Worm (Caenorhabditis elegans) whole organism, L1 larva: Measurements from ENCODE around the gene acr-23.
A peak's percentile ranks its signal among the peaks of the same experiment; 100 is the strongest.

Source experiments
- C04F5.9 ChIP-seq: sonication (generic microtip); optimal IDR thresholded peaks from 2 replicates; lab custom pipeline; 2016; ENCODE audit warnings: missing genetic modification characterization, missing compliant biosample characterization
- C16A3.4 ChIP-seq: fragments of 150-350 bp; optimal IDR thresholded peaks from 2 replicates; lab custom pipeline; 2014; ENCODE audit warnings: missing biosample characterization, missing genetic modification characterization
- Y116A8C.19 ChIP-seq: sonication (generic microtip); optimal IDR thresholded peaks from 2 replicates; lab custom pipeline; 2016; ENCODE audit warnings: missing compliant biosample characterization, missing genetic modification characterization, borderline replicate concordance
- alr-1 ChIP-seq: fragments of 200-800 bp; sonication (Bioruptor generic); optimal IDR thresholded peaks from 2 replicates; lab custom pipeline; 2018; ENCODE audit warnings: borderline replicate concordance, mild to moderate bottlenecking, missing genetic modification characterization, missing compliant biosample characterization
- ama-1 ChIP-seq: fragments of 150-350 bp; optimal IDR thresholded peaks from 2 replicates; lab custom pipeline; 2014
- blmp-1 ChIP-seq: fragments of 150-350 bp; optimal IDR thresholded peaks from 2 replicates; lab custom pipeline; 2014; ENCODE audit warnings: missing biosample characterization, missing genetic modification characterization
- ceh-63 ChIP-seq: fragments of 200-800 bp; sonication (Bioruptor generic); optimal IDR thresholded peaks from 2 replicates; lab custom pipeline; 2018; ENCODE audit warnings: mild to moderate bottlenecking, missing genetic modification characterization, missing compliant biosample characterization
- ceh-8 ChIP-seq: fragments of 200-800 bp; sonication (Bioruptor generic); optimal IDR thresholded peaks from 2 replicates; lab custom pipeline; 2018; ENCODE audit warnings: mild to moderate bottlenecking, missing genetic modification characterization, moderate library complexity, missing compliant biosample characterization
- ceh-82 ChIP-seq, 3 experiments: fragments of 150-350 bp in 1 of 3; sonication (generic microtip) in 2 of 3; optimal IDR thresholded peaks; 2 replicates each; lab custom pipeline; 2014 to 2017; ENCODE audit warnings: missing biosample characterization in 3 of 3, missing genetic modification characterization in 3 of 3
- dsc-1 ChIP-seq: sonication (generic microtip); optimal IDR thresholded peaks from 2 replicates; lab custom pipeline; 2016; ENCODE audit warnings: mild to moderate bottlenecking, missing genetic modification characterization, missing compliant biosample characterization
- efl-1 ChIP-seq, 4 experiments: fragments of 150-350 bp; optimal IDR thresholded peaks in 3 of 4; peaks in 1 of 4; 1 replicate in 1 of 4; 2 replicates in 3 of 4; lab custom pipeline; 2014; ENCODE audit warnings: missing biosample characterization in 2 of 4, missing genetic modification characterization in 2 of 4, missing genetic modification reagents in 2 of 4
- efl-3 ChIP-seq: fragments of 200-800 bp; sonication (Bioruptor generic); optimal IDR thresholded peaks from 2 replicates; lab custom pipeline; 2018; ENCODE audit warnings: mild to moderate bottlenecking, missing genetic modification characterization, missing compliant biosample characterization
- egl-13 ChIP-seq: sonication (generic microtip); optimal IDR thresholded peaks from 2 replicates; lab custom pipeline; 2016; ENCODE audit warnings: missing genotype, missing genetic modification reagents, missing genetic modification characterization, missing compliant biosample characterization
- egl-27 ChIP-seq, 2 experiments: fragments of 150-350 bp in 1 of 2; sonication (generic microtip); optimal IDR thresholded peaks; 3 replicates each; lab custom pipeline; 2017 to 2018; ENCODE audit warnings: missing biosample characterization in 2 of 2, missing genetic modification characterization in 2 of 2, missing genetic modification reagents in 2 of 2
- elt-2 ChIP-seq: sonication (generic microtip); optimal IDR thresholded peaks from 2 replicates; lab custom pipeline; 2016; ENCODE audit warnings: missing genetic modification characterization, mild to moderate bottlenecking, inconsistent platforms, missing compliant biosample characterization, missing genetic modification reagents
- ets-5 ChIP-seq: fragments of 200-800 bp; sonication (Bioruptor generic); IDR thresholded peaks from 2 replicates; pipeline ENCODE4 v1.3.6; 2022; ENCODE audit warnings: missing genetic modification characterization, missing compliant biosample characterization
- hpl-2 ChIP-seq: fragments of 150-350 bp; optimal IDR thresholded peaks from 2 replicates; lab custom pipeline; 2014; ENCODE audit warnings: missing biosample characterization, missing genetic modification reagents, missing genetic modification characterization
- irx-1 ChIP-seq: sonication (generic microtip); optimal IDR thresholded peaks from 2 replicates; lab custom pipeline; 2016; ENCODE audit warnings: missing genetic modification characterization, missing compliant biosample characterization
- lin-13 ChIP-seq: fragments of 150-350 bp; optimal IDR thresholded peaks from 2 replicates; lab custom pipeline; 2014; ENCODE audit warnings: missing biosample characterization, missing genetic modification reagents, missing genetic modification characterization
- lin-14 ChIP-seq: fragments of 200-800 bp; sonication (Bioruptor generic); optimal IDR thresholded peaks from 2 replicates; lab custom pipeline; 2018; ENCODE audit warnings: mild to moderate bottlenecking, missing genetic modification characterization, moderate library complexity, missing compliant biosample characterization
- lsy-2 ChIP-seq, 2 experiments: fragments of 150-350 bp; optimal IDR thresholded peaks; 2 replicates each; lab custom pipeline; 2014; ENCODE audit warnings: missing biosample characterization in 2 of 2, missing genetic modification characterization in 2 of 2
- mab-9 ChIP-seq: fragments of 200-800 bp; sonication (Bioruptor generic); IDR thresholded peaks from 2 replicates; pipeline ENCODE4 v1.3.6; 2022; ENCODE audit warnings: missing genetic modification reagents, missing genetic modification characterization, missing compliant biosample characterization
- nhr-19 ChIP-seq: fragments of 200-800 bp; sonication (Bioruptor generic); conservative IDR thresholded peaks from 2 replicates; pipeline ENCODE4 v1.3.6; 2022; ENCODE audit warnings: missing genetic modification characterization, missing compliant biosample characterization
- nhr-20 ChIP-seq: sonication (generic microtip); optimal IDR thresholded peaks from 2 replicates; lab custom pipeline; 2016; ENCODE audit warnings: mild to moderate bottlenecking, missing genetic modification characterization, missing compliant biosample characterization
- nhr-237 ChIP-seq: fragments of 150-350 bp; optimal IDR thresholded peaks from 2 replicates; lab custom pipeline; 2014; ENCODE audit warnings: missing biosample characterization, missing genetic modification characterization
- nhr-47 ChIP-seq: sonication (generic microtip); optimal IDR thresholded peaks from 2 replicates; lab custom pipeline; 2016; ENCODE audit warnings: mild to moderate bottlenecking, missing genetic modification characterization, moderate library complexity, missing compliant biosample characterization
- nhr-77 ChIP-seq: fragments of 150-350 bp; optimal IDR thresholded peaks from 2 replicates; lab custom pipeline; 2014; ENCODE audit warnings: missing biosample characterization, missing genetic modification characterization
- nhr-84 ChIP-seq: sonication (generic microtip); optimal IDR thresholded peaks from 2 replicates; lab custom pipeline; 2017; ENCODE audit warnings: missing biosample characterization, missing genetic modification characterization
- nhr-85 ChIP-seq: sonication (generic microtip); peaks from one replicate; lab custom pipeline; 2016; ENCODE audit warnings: missing genetic modification characterization, inconsistent platforms, missing compliant biosample characterization
- nhr-90 ChIP-seq: sonication (generic microtip); optimal IDR thresholded peaks from 2 replicates; lab custom pipeline; 2016; ENCODE audit warnings: mild to moderate bottlenecking, missing genetic modification characterization, missing compliant biosample characterization; ENCODE audit not compliant: poor library complexity
- pax-3 ChIP-seq: fragments of 200-800 bp; sonication (Bioruptor generic); optimal IDR thresholded peaks from 2 replicates; lab custom pipeline; 2018; ENCODE audit warnings: mild to moderate bottlenecking, missing genetic modification characterization, moderate library complexity, missing compliant biosample characterization
- rnt-1 ChIP-seq: sonication (generic microtip); optimal IDR thresholded peaks from 2 replicates; lab custom pipeline; 2016; ENCODE audit warnings: mild to moderate bottlenecking, missing genetic modification characterization, moderate library complexity, missing compliant biosample characterization
- snu-23 ChIP-seq: sonication (generic microtip); optimal IDR thresholded peaks from 2 replicates; lab custom pipeline; 2016; ENCODE audit warnings: missing genetic modification characterization, missing compliant biosample characterization
- swsn-7 ChIP-seq: sonication (generic microtip); optimal IDR thresholded peaks from 2 replicates; lab custom pipeline; 2016; ENCODE audit warnings: missing genetic modification characterization, missing compliant biosample characterization
- tlp-1 ChIP-seq: fragments of 150-350 bp; optimal IDR thresholded peaks from 2 replicates; lab custom pipeline; 2014; ENCODE audit warnings: missing biosample characterization, missing genetic modification characterization
- unc-130 ChIP-seq: fragments of 150-350 bp; optimal IDR thresholded peaks from 2 replicates; lab custom pipeline; 2017; ENCODE audit warnings: missing biosample characterization, missing genetic modification characterization, inconsistent platforms
- unc-30 ChIP-seq: sonication (generic microtip); optimal IDR thresholded peaks from 2 replicates; lab custom pipeline; 2017; ENCODE audit warnings: missing biosample characterization, missing genetic modification characterization
- unc-62 ChIP-seq: fragments of 150-350 bp; optimal IDR thresholded peaks from 2 replicates; lab custom pipeline; 2014; ENCODE audit warnings: missing biosample characterization, missing genetic modification reagents, missing genetic modification characterization
- vab-15 ChIP-seq: sonication (generic microtip); optimal IDR thresholded peaks from 2 replicates; lab custom pipeline; 2017; ENCODE audit warnings: missing genotype, mild to moderate bottlenecking, missing genetic modification characterization, missing compliant biosample characterization
- xbp-1 ChIP-seq: sonication (generic microtip); optimal IDR thresholded peaks from 2 replicates; lab custom pipeline; 2016; ENCODE audit warnings: missing genetic modification characterization, missing compliant biosample characterization
- zag-1 ChIP-seq: fragments of 150-350 bp; optimal IDR thresholded peaks from 2 replicates; lab custom pipeline; 2014; ENCODE audit warnings: missing biosample characterization, missing genetic modification characterization
- ztf-11 ChIP-seq, 2 experiments: sonication (generic microtip); optimal IDR thresholded peaks; 2 replicates each; lab custom pipeline; 2016 to 2017; ENCODE audit warnings: missing genetic modification characterization in 2 of 2, missing biosample characterization in 1 of 2, missing compliant biosample characterization in 1 of 2

The acr-23 gene

ce11 chrV:3682553-3682952 is 23.2 kb upstream of the acr-23 start, which contains the start of gene W08A12.3:
TSS of gene W08A12.3 (plus strand) at chrV:3682853.
- TF ChIP-seq blmp-1 (tag; lab: Kevin White, UChicago) = peak; percentile 21
- TF ChIP-seq nhr-77 = no peak
- TF ChIP-seq irx-1 (tag; lab: Kevin White, UChicago) = no peak
- peak; percentile 5 for TF ChIP-seq nhr-85 (tag; lab: Kevin White, UChicago)

DNA sequence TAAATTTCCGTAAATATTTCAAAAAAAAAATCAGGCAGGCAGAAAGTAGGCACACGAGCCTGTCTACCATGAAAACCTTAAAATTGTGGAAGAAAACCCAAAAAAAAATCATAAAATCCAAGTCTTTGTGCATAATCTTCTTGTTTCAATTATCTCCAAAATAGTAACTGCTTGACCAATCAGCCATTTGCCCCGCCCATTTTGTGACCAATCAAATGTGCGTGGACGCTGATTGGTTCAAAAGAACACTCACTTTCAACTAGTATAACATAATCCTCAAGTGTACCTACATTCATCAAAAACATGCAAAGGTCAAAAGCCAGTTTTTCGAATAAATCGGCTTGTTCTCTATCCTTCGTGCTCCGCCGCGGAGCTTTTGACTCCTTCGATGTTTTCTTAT is 19.1 kb upstream of the acr-23 start:
- TF ChIP-seq hpl-2 (GFP tag; lab: Kevin White, UChicago) = no peak
- TF ChIP-seq lin-14 (GFP tag; lab: Kevin White, UChicago) = peak; percentile 17
- no peak for TF ChIP-seq nhr-90

- TF ChIP-seq rnt-1 (tag; lab: Kevin White, UChicago) = peak; percentile 57
- peak; percentile 44; the same call in 1 of the 2 replicates for TF ChIP-seq nhr-19 (GFP tag; lab: Robert Waterston, UW)
- no peak for TF ChIP-seq nhr-237 (tag; lab: Kevin White, UChicago)
- TF ChIP-seq dsc-1 (tag; lab: Kevin White, UChicago) = no peak
- TF ChIP-seq hpl-2 (GFP tag; lab: Kevin White, UChicago) = no peak
- TF ChIP-seq efl-1 (optimal IDR thresholded peaks at IDR 0.05; lab: Kevin White, UChicago) = no peak
- peak in 1 of 2 experiments; percentile 64 for TF ChIP-seq efl-1 (GFP tag; optimal IDR thresholded peaks at IDR 0.05 in 1 of 2; lab: Kevin White, UChicago)
- no peak for TF ChIP-seq mab-9
- TF ChIP-seq lsy-2 (tag; optimal IDR thresholded peaks at IDR 0.05; lab: Kevin White, UChicago) = peak; percentile 23 to 33
- TF ChIP-seq lin-14 (GFP tag; lab: Kevin White, UChicago) = peak; percentile 89
- peak; percentile 42 for TF ChIP-seq unc-130 (tag; lab: Kevin White, UChicago)
- no peak for TF ChIP-seq egl-27 (tag; optimal IDR thresholded peaks at IDR 0.05; lab: Kevin White, UChicago)
- no peak for TF ChIP-seq alr-1
Measured at ce11 chrV:3677212-3677611, 17.8 kb upstream of the acr-23 start.

ce11 chrV:3673080-3673479 is 13.7 kb upstream of the acr-23 start, which contains the start of gene pals-33:
TSS of gene pals-33 (plus strand) at chrV:3673380.
- TF ChIP-seq elt-2 (tag; lab: Kevin White, UChicago) (no peak), ceh-63 (GFP tag; lab: Kevin White, UChicago) (no peak), vab-15 (tag; lab: Kevin White, UChicago) (no peak), swsn-7 (tag; lab: Kevin White, UChicago) (no peak), ztf-11 (tag; optimal IDR thresholded peaks at IDR 0.05; lab: Kevin White, UChicago) (no peak), ets-5 (GFP tag; lab: Robert Waterston, UW) (no peak), C16A3.4 (no peak), ceh-82 (tag; optimal IDR thresholded peaks at IDR 0.05; lab: Kevin White, UChicago) (no peak)

DNA sequence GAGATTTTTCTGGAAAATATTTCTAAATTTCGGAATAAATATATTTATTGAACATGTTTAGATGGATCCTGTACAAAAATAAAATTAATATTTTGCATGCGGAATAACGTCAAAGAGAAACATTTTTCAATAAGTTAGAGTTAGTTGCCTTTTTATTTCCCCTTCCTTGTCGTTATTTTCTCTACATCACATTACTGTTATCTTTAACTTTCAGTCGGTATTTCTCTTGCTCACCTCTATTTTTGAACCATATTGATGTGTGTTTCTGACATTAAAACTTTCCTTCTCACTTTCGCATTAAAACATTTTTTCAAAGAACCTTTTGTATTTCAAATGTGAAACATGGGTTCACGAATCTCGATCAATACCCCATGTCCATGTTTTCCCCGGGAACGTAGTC is 11.1 kb upstream of the acr-23 start, which contains the start of gene Y39H10B.3:
Gene Y39H10B.3, plus strand, starts transcription at position 301 of the 400 bp plus-strand sequence.
- TF ChIP-seq lin-13 = no peak
- no peak for TF ChIP-seq nhr-85 (tag; lab: Kevin White, UChicago)
- TF ChIP-seq blmp-1 (tag; lab: Kevin White, UChicago) = no peak
- TF ChIP-seq lin-14 (GFP tag; lab: Kevin White, UChicago) = no peak
- TF ChIP-seq xbp-1 (tag; lab: Kevin White, UChicago) = no peak

DNA sequence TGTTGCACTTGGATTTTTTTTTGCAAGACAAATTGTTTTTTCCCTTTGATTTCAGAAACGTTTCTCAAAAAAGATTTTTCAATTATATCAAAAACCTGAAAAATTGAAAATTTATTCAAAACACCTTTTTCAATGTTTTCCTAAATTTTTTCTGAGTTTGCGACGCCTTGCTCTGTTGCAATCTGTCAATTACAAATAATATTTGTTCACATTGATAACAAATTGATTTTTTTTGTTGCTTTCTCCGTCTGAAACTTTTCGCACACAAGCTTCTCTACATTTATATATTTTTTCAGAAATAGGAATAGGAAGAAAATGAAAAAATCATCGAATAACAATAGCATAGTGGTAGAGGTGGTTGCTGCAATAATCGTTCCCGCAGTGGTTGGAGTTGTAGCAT is 9.1 kb upstream of the acr-23 start, which contains the start of gene Y39H10B.2:
Gene Y39H10B.2, plus strand, starts transcription at position 301 of the 400 bp plus-strand sequence.
- no peak for TF ChIP-seq zag-1 (tag; lab: Kevin White, UChicago)
- TF ChIP-seq efl-3 (GFP tag; lab: Kevin White, UChicago) = no peak
- TF ChIP-seq unc-30 (tag; lab: Kevin White, UChicago) = no peak
- TF ChIP-seq vab-15 (tag; lab: Kevin White, UChicago) = no peak
- no peak for TF ChIP-seq nhr-77
- no peak for TF ChIP-seq ama-1 (lab: Kevin White, UChicago)
- TF ChIP-seq pax-3 = no peak
- TF ChIP-seq egl-13 (tag; lab: Kevin White, UChicago) = no peak
- TF ChIP-seq ceh-82 (tag; optimal IDR thresholded peaks at IDR 0.05; lab: Kevin White, UChicago) = no peak
- no peak for TF ChIP-seq Y116A8C.19 (tag; lab: Kevin White, UChicago)
- no peak for TF ChIP-seq nhr-20
- TF ChIP-seq lsy-2 (tag; optimal IDR thresholded peaks at IDR 0.05; lab: Kevin White, UChicago) = no peak
- TF ChIP-seq hpl-2 (GFP tag; lab: Kevin White, UChicago) = no peak
- no peak for TF ChIP-seq ceh-8 (GFP tag; lab: Kevin White, UChicago)
- no peak for TF ChIP-seq C04F5.9 (tag; lab: Kevin White, UChicago)
- no peak for TF ChIP-seq snu-23
- no peak for TF ChIP-seq nhr-84 (tag; lab: Kevin White, UChicago)
- TF ChIP-seq unc-62 (GFP tag; lab: Kevin White, UChicago) = no peak
- TF ChIP-seq tlp-1 (tag; lab: Kevin White, UChicago) = no peak
- TF ChIP-seq nhr-47 (tag; lab: Kevin White, UChicago) = no peak
